Fruit fly (Drosophila melanogaster) whole organism: ENCODE data around the gene CCT2.
A peak's percentile ranks its signal among the peaks of the same experiment; 100 is the strongest.

Experiments used
- CG8478 ChIP-seq: fragments of >200 bp; optimal IDR thresholded peaks from 2 replicates; lab custom pipeline; 2018; ENCODE audit warnings: inconsistent platforms
- Dll ChIP-seq: fragments of >200 bp; optimal IDR thresholded peaks from 2 replicates; lab custom pipeline; 2017
- EcR ChIP-seq, 2 experiments: fragments of >200 bp; optimal IDR thresholded peaks; 2 replicates each; lab custom pipeline; 2017; ENCODE audit warnings: missing biosample characterization in 2 of 2, missing genetic modification characterization in 2 of 2, missing genetic modification reagents in 2 of 2
- pan ChIP-seq: fragments of >200 bp; optimal IDR thresholded peaks from 2 replicates; lab custom pipeline; 2017
- psq ChIP-seq: fragments of >200 bp; optimal IDR thresholded peaks from 2 replicates; lab custom pipeline; 2017
- usp ChIP-seq: fragments of >200 bp; optimal IDR thresholded peaks from 2 replicates; lab custom pipeline; 2017; ENCODE audit warnings: missing biosample characterization, missing genetic modification characterization, mixed read lengths

CCT2 gene

dm6 chrX:9089254-9090056 lies at the start of gene CCT2:
Gene CCT2 (plus strand): TSS chrX:9089513.
- TF ChIP-seq CG8478 (lab: Kevin White, UChicago) = no peak
- no peak for TF ChIP-seq Dll (lab: Kevin White, UChicago)
- TF ChIP-seq psq (lab: Kevin White, UChicago) = no peak
- TF ChIP-seq pan (lab: Kevin White, UChicago) = no peak
- no peak for TF ChIP-seq EcR (GFP tag; optimal IDR thresholded peaks at IDR 0.05; lab: Kevin White, UChicago)
- no peak for TF ChIP-seq usp (GFP tag; lab: Kevin White, UChicago)

- no peak for TF ChIP-seq usp (GFP tag; lab: Kevin White, UChicago)
- no peak for TF ChIP-seq Dll (lab: Kevin White, UChicago)
- TF ChIP-seq psq (lab: Kevin White, UChicago) = no peak
- no peak for TF ChIP-seq EcR (GFP tag; optimal IDR thresholded peaks at IDR 0.05; lab: Kevin White, UChicago)
- no peak for TF ChIP-seq pan (lab: Kevin White, UChicago)
- TF ChIP-seq CG8478 (lab: Kevin White, UChicago) = no peak
Measured at dm6 chrX:9040855-9041254, 48.5 kb upstream of the CCT2 start.

- no peak for TF ChIP-seq pan (lab: Kevin White, UChicago)
- TF ChIP-seq CG8478 (lab: Kevin White, UChicago) = no peak
- no peak for TF ChIP-seq EcR (GFP tag; optimal IDR thresholded peaks at IDR 0.05; lab: Kevin White, UChicago)
- TF ChIP-seq usp (GFP tag; lab: Kevin White, UChicago) = no peak
- no peak for TF ChIP-seq Dll (lab: Kevin White, UChicago)
- no peak for TF ChIP-seq psq (lab: Kevin White, UChicago)
Measured at dm6 chrX:9041789-9042456, 47.4 kb upstream of the CCT2 start.

dm6 chrX:9042457-9043045 lies 46.8 kb upstream of the CCT2 start:
- peak; percentile 88 for TF ChIP-seq Dll (lab: Kevin White, UChicago)
- TF ChIP-seq pan (lab: Kevin White, UChicago) = no peak
- TF ChIP-seq CG8478 (lab: Kevin White, UChicago) = peak; percentile 84

- no peak for TF ChIP-seq EcR (GFP tag; optimal IDR thresholded peaks at IDR 0.05; lab: Kevin White, UChicago)
- no peak for TF ChIP-seq pan (lab: Kevin White, UChicago)
Measured at dm6 chrX:9043711-9044505, 45.4 kb upstream of the CCT2 start.

dm6 chrX:9044857-9045256 lies 44.5 kb upstream of the CCT2 start:
- TF ChIP-seq usp (GFP tag; lab: Kevin White, UChicago) (no peak), Dll (lab: Kevin White, UChicago) (no peak), psq (lab: Kevin White, UChicago) (no peak), CG8478 (lab: Kevin White, UChicago) (no peak), pan (lab: Kevin White, UChicago) (no peak), EcR (GFP tag; optimal IDR thresholded peaks at IDR 0.05; lab: Kevin White, UChicago) (no peak)

- TF ChIP-seq pan (lab: Kevin White, UChicago) (no peak), EcR (GFP tag; optimal IDR thresholded peaks at IDR 0.05; lab: Kevin White, UChicago) (no peak), Dll (lab: Kevin White, UChicago) (no peak), psq (lab: Kevin White, UChicago) (no peak)
Measured at dm6 chrX:9046383-9046941, 42.9 kb upstream of the CCT2 start.

- TF ChIP-seq psq (lab: Kevin White, UChicago) (no peak), pan (lab: Kevin White, UChicago) (no peak), Dll (lab: Kevin White, UChicago) (no peak), CG8478 (lab: Kevin White, UChicago) (no peak), usp (GFP tag; lab: Kevin White, UChicago) (no peak), EcR (GFP tag; optimal IDR thresholded peaks at IDR 0.05; lab: Kevin White, UChicago) (no peak)
Measured at dm6 chrX:9046986-9047385, 42.3 kb upstream of the CCT2 start.

- no peak for TF ChIP-seq EcR (GFP tag; optimal IDR thresholded peaks at IDR 0.05; lab: Kevin White, UChicago)
- TF ChIP-seq Dll (lab: Kevin White, UChicago) = no peak
- TF ChIP-seq usp (GFP tag; lab: Kevin White, UChicago) = no peak
- TF ChIP-seq CG8478 (lab: Kevin White, UChicago) = no peak
- no peak for TF ChIP-seq psq (lab: Kevin White, UChicago)
- TF ChIP-seq pan (lab: Kevin White, UChicago) = no peak
Measured at dm6 chrX:9047725-9048384, 41.5 kb upstream of the CCT2 start.

- TF ChIP-seq Dll (lab: Kevin White, UChicago) = no peak
- no peak for TF ChIP-seq usp (GFP tag; lab: Kevin White, UChicago)
- no peak for TF ChIP-seq CG8478 (lab: Kevin White, UChicago)
- no peak for TF ChIP-seq pan (lab: Kevin White, UChicago)
- TF ChIP-seq EcR (GFP tag; optimal IDR thresholded peaks at IDR 0.05; lab: Kevin White, UChicago) = no peak
- no peak for TF ChIP-seq psq (lab: Kevin White, UChicago)
Measured at dm6 chrX:9048385-9048750, 40.9 kb upstream of the CCT2 start.
